Fruit fly (Drosophila melanogaster): ENCODE results near the gene CG14659.

The CG14659 gene

dm6 chr3R:4825188-4825587, 5.9 kb downstream of the CG14659 start:
- TF ChIP-seq EcR (GFP tag; optimal IDR thresholded peaks at IDR 0.05) (no peak), Dll (optimal IDR thresholded peaks at IDR 0.05) (no peak), psq (optimal IDR thresholded peaks at IDR 0.05) (no peak), usp (GFP tag; optimal IDR thresholded peaks at IDR 0.05) (no peak), pan (optimal IDR thresholded peaks at IDR 0.05) (no peak), CG8478 (optimal IDR thresholded peaks at IDR 0.05) (no peak)

- TF ChIP-seq psq (optimal IDR thresholded peaks at IDR 0.05) (no peak), Dll (optimal IDR thresholded peaks at IDR 0.05) (no peak), usp (GFP tag; optimal IDR thresholded peaks at IDR 0.05) (no peak), CG8478 (optimal IDR thresholded peaks at IDR 0.05) (no peak), pan (optimal IDR thresholded peaks at IDR 0.05) (no peak), EcR (GFP tag; optimal IDR thresholded peaks at IDR 0.05) (no peak)
Observed at dm6 chr3R:4821098-4821605, 9.9 kb downstream of the CG14659 start, which contains the start of gene CG14657. Gene CG14657, minus strand, starts transcription at chr3R:4821432.

DNA sequence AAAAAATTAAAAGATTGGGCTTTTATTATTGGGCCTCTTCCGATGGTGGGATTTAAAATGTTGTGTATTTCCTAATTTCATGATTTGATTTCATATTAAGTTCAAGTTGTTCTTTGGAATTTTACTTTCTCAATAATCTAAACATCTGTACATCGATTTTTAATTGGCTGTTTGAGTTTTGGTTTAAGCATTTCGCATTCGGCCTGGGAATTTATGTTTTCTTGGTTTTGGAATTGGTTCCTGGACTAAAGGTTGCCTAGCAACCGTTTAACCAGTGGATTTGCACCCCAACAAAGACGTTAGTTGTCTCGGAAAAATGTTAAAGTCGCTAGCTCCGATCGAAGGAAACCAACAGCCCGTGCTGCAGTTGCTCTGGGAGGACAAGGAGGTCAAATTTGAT, 15.1 kb downstream of the CG14659 start, which contains the start of gene BBS5:
Gene BBS5 (plus strand): TSS at position 301 of the 400 bp plus-strand sequence.
- TF ChIP-seq EcR (GFP tag; optimal IDR thresholded peaks at IDR 0.05): no peak
- no peak for TF ChIP-seq psq (optimal IDR thresholded peaks at IDR 0.05)
- TF ChIP-seq pan (optimal IDR thresholded peaks at IDR 0.05): no peak
- TF ChIP-seq usp (GFP tag; optimal IDR thresholded peaks at IDR 0.05): no peak
- TF ChIP-seq Dll (optimal IDR thresholded peaks at IDR 0.05): no peak
- TF ChIP-seq CG8478 (optimal IDR thresholded peaks at IDR 0.05): no peak

DNA sequence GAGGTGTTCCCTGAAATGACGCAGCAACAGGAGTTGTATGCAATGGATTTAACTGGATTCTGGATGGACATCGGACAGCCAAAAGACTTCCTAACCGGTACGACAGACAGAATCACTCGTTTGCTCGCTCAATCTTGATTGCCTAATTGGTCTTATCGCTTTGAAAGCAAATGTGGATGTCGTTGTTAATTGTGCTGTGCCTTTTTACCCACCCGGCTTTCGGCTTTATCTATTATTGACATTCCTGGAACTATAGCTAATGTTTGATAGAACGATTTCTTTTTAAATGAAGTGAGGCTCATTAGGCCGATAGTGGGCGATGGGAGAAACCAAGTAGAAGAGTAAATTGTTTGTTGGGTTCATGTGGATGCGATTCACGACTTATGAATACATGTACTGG, 16.4 kb downstream of the CG14659 start:
- TF ChIP-seq usp (GFP tag; optimal IDR thresholded peaks at IDR 0.05) (no peak), pan (optimal IDR thresholded peaks at IDR 0.05) (no peak), CG8478 (optimal IDR thresholded peaks at IDR 0.05) (no peak), EcR (GFP tag; optimal IDR thresholded peaks at IDR 0.05) (no peak), psq (optimal IDR thresholded peaks at IDR 0.05) (no peak), Dll (optimal IDR thresholded peaks at IDR 0.05) (no peak)

- no peak for TF ChIP-seq EcR (GFP tag; optimal IDR thresholded peaks at IDR 0.05)
Observed at dm6 chr3R:4813172-4813716, 17.9 kb downstream of the CG14659 start.

dm6 chr3R:4811936-4812534, 19.1 kb downstream of the CG14659 start, which contains the start of the genes Hus1-like and ctrip:
Gene Hus1-like, minus strand, starts transcription at chr3R:4812096.
Gene ctrip, minus strand, starts transcription at chr3R:4812096.
- no peak for TF ChIP-seq usp (GFP tag; optimal IDR thresholded peaks at IDR 0.05)
- no peak for TF ChIP-seq CG8478 (optimal IDR thresholded peaks at IDR 0.05)
- TF ChIP-seq pan (optimal IDR thresholded peaks at IDR 0.05): no peak
- TF ChIP-seq Dll (optimal IDR thresholded peaks at IDR 0.05): no peak
- TF ChIP-seq EcR (GFP tag; optimal IDR thresholded peaks at IDR 0.05): no peak
- no peak for TF ChIP-seq psq (optimal IDR thresholded peaks at IDR 0.05)

DNA sequence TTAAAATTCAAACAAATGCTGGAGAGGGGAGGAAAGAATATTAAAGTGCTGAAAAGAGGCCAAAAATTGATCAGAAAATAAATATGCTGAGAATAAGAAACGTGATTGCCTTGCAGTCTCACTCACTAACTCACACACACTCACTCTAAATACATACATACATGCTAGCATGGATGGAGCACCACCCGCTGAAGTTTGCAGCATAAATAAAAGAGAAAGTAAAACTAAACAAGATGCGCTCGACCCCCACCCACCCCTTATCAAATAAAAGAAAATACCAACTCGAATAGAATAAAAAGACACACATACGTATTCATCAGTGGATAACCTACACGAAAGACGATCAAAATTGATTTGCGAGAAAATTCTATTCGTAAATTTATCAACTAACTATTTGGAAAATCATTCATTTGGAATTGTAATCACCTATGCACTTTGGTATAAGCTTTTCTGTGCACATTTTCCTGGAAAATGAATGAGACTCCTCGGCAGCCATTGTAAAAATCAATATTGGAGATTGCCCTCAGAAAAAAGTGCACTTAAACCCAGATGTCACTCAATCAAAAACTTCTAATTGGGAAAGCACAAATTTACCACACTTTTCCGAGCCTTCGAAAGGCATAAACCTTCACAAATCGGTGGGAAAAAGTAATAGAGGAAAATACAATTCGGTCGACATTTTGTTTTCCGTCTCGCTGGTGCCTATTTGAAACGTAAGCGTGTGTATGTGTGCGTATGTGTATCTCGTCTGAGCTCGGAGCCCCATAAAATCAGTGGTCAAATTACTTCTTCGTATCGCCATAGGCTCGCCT, 19.8 kb downstream of the CG14659 start, which contains the start of gene Gmppb:
Gene Gmppb (plus strand): TSS at position 321 of the 812 bp plus-strand sequence.
- TF ChIP-seq EcR (GFP tag; optimal IDR thresholded peaks at IDR 0.05) (no peak), CG8478 (optimal IDR thresholded peaks at IDR 0.05) (no peak), Dll (optimal IDR thresholded peaks at IDR 0.05) (no peak), psq (optimal IDR thresholded peaks at IDR 0.05) (no peak), pan (optimal IDR thresholded peaks at IDR 0.05) (no peak), usp (GFP tag; optimal IDR thresholded peaks at IDR 0.05) (no peak)

DNA sequence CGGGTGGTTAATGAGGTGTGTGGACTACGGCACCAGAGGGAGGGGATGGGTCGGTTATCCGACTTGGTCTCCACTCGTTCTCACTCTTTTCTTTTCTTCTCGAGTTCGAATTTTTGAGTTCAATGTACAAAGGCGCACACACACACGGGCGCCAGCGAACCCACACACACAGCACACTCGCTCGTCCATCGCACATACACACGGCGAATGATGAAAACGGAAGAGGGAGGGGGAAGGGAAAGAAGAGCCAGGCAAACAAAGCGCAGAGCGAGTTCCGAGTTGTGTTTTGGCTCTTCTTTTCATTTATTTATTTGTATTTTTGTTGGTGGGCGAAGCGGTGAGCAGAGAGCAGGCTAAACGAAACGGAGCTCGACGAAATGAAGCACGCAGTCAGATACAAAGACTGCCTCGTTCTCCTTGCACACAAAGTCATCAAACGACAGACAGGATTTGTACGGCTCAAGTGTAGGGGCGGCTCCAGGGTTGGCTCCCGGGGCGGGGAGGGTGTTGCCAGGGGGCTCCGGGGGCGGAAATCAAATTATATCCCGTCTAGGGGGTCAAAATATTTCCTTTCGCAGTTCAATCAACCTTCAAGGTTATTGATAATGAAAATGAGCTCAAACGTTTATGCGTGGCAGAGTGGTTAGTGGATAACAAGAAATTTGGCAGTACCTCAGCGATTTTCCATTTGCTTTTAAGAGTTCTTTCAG, 21.0 kb downstream of the CG14659 start:
- TF ChIP-seq EcR (GFP tag; optimal IDR thresholded peaks at IDR 0.05) (peak; percentile 84 to 87), pan (optimal IDR thresholded peaks at IDR 0.05) (no peak), CG8478 (optimal IDR thresholded peaks at IDR 0.05) (no peak)

dm6 chr3R:4807582-4807981, 23.5 kb downstream of the CG14659 start:
- TF ChIP-seq Dll (optimal IDR thresholded peaks at IDR 0.05) (no peak), EcR (GFP tag; optimal IDR thresholded peaks at IDR 0.05) (no peak), usp (GFP tag; optimal IDR thresholded peaks at IDR 0.05) (no peak)

DNA sequence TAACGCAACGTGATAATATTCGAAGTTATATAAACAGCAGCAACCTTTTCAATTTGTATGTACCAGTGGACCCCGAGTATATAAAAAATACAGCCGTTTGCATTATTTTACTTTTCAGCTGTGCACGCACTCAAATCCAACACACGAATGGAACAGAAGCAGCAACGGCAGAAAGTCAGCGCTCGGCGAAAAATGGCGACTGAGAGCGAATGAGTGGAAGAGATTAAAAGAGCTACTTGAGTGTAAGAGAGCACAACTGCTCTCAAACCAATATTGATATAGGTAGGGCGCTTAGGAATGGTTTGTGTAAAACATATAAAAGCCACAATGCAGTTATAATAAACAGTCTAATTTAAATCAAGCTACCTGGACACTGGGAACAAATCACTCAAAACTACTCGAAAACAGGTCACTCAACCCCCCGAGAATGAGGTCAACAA, 24.8 kb downstream of the CG14659 start:
- TF ChIP-seq EcR (GFP tag; optimal IDR thresholded peaks at IDR 0.05) (peak; percentile 76 to 78), CG8478 (optimal IDR thresholded peaks at IDR 0.05) (no peak)

- TF ChIP-seq EcR (GFP tag; optimal IDR thresholded peaks at IDR 0.05) (no peak), pan (optimal IDR thresholded peaks at IDR 0.05) (no peak), usp (GFP tag; optimal IDR thresholded peaks at IDR 0.05) (no peak), Dll (optimal IDR thresholded peaks at IDR 0.05) (no peak), CG8478 (optimal IDR thresholded peaks at IDR 0.05) (no peak), psq (optimal IDR thresholded peaks at IDR 0.05) (no peak)
Observed at dm6 chr3R:4804828-4805707, 26.0 kb downstream of the CG14659 start.
